Worm (Caenorhabditis elegans) whole organism, young adult: ENCODE measurements around the gene W02H5.2.
"Not testable (repeated sequence)": the region's sequence is repeated elsewhere in the genome, so short reads cannot be mapped to it uniquely, and the experiment has no call there.

Experiments
- B0019.2 ChIP-seq: fragments of 200-800 bp; sonication (Bioruptor generic); conservative IDR thresholded peaks from 2 replicates; pipeline ENCODE4 v1.3.6; 2022; ENCODE audit warnings: missing genetic modification reagents, missing genetic modification characterization, missing compliant biosample characterization
- C17E4.6 ChIP-seq: fragments of 200-800 bp; sonication (Bioruptor generic); IDR thresholded peaks from 2 replicates; pipeline ENCODE4 v1.3.6; 2022; ENCODE audit warnings: missing genetic modification reagents, missing genetic modification characterization, missing compliant biosample characterization
- D2030.7 ChIP-seq: fragments of 200-800 bp; sonication (Bioruptor generic); IDR thresholded peaks from 2 replicates; pipeline ENCODE4 v1.3.6; 2022; ENCODE audit warnings: missing genetic modification reagents, missing genetic modification characterization, missing compliant biosample characterization
- F33H1.4 ChIP-seq: fragments of 200-800 bp; sonication (Bioruptor generic); IDR thresholded peaks from 2 replicates; pipeline ENCODE4 v1.3.6; 2022; ENCODE audit warnings: missing genetic modification reagents, missing genetic modification characterization, missing compliant biosample characterization
- F52B5.7 ChIP-seq: sonication (generic microtip); optimal IDR thresholded peaks from 2 replicates; lab custom pipeline; 2016; ENCODE audit warnings: mild to moderate bottlenecking, missing genetic modification characterization, missing compliant biosample characterization
- K12H6.12 ChIP-seq: fragments of 200-800 bp; sonication (Bioruptor generic); optimal IDR thresholded peaks from 2 replicates; lab custom pipeline; 2018; ENCODE audit warnings: mild to moderate bottlenecking, missing genetic modification characterization, missing compliant biosample characterization
- Y56A3A.18 ChIP-seq: fragments of 200-800 bp; sonication (Bioruptor generic); IDR thresholded peaks from 2 replicates; pipeline ENCODE4 v1.3.6; 2022; ENCODE audit warnings: missing genetic modification reagents, missing genetic modification characterization, missing compliant biosample characterization
- Y79H2A.3 ChIP-seq: fragments of 200-800 bp; sonication (Bioruptor generic); conservative IDR thresholded peaks from 2 replicates; pipeline ENCODE4 v1.3.6; 2022; ENCODE audit warnings: missing genetic modification reagents, missing genetic modification characterization, missing compliant biosample characterization
- Y95B8A.8 ChIP-seq: fragments of 200-800 bp; sonication (Bioruptor generic); IDR thresholded peaks from 2 replicates; pipeline ENCODE4 v1.3.6; 2022; ENCODE audit warnings: missing genetic modification reagents, missing genetic modification characterization, missing compliant biosample characterization
- ZK185.1 ChIP-seq: sonication (generic microtip); optimal IDR thresholded peaks from 2 replicates; lab custom pipeline; 2016; ENCODE audit warnings: mild to moderate bottlenecking, missing genetic modification characterization, missing compliant biosample characterization; ENCODE audit not compliant: poor library complexity, severe bottlenecking
- aptf-2 ChIP-seq: fragments of 200-800 bp; sonication (Bioruptor generic); conservative IDR thresholded peaks from 2 replicates; pipeline ENCODE4 v1.3.6; 2022; ENCODE audit warnings: missing genetic modification reagents, missing genetic modification characterization, missing compliant biosample characterization
- aptf-3 ChIP-seq: fragments of 200-800 bp; sonication (Bioruptor generic); IDR thresholded peaks from 2 replicates; pipeline ENCODE4 v1.3.6; 2022; ENCODE audit warnings: missing genetic modification characterization, missing compliant biosample characterization
- attf-6 ChIP-seq: fragments of 200-800 bp; sonication (Bioruptor generic); IDR thresholded peaks from 2 replicates; pipeline ENCODE4 v1.3.6; 2022; ENCODE audit warnings: missing genetic modification reagents, missing genetic modification characterization, missing compliant biosample characterization
- bed-1 ChIP-seq: fragments of 200-800 bp; sonication (Bioruptor generic); IDR thresholded peaks from 2 replicates; pipeline ENCODE4 v1.3.6; 2022; ENCODE audit warnings: missing genetic modification reagents, missing genetic modification characterization, missing compliant biosample characterization
- ceh-91 ChIP-seq: fragments of 200-800 bp; sonication (Bioruptor generic); IDR thresholded peaks from 2 replicates; pipeline ENCODE4 v1.3.6; 2022; ENCODE audit warnings: missing genetic modification reagents, missing genetic modification characterization, missing compliant biosample characterization
- egrh-3 ChIP-seq: fragments of 200-800 bp; sonication (Bioruptor generic); IDR thresholded peaks from 2 replicates; pipeline ENCODE4 v1.3.6; 2022; ENCODE audit warnings: missing genetic modification reagents, missing genetic modification characterization, missing compliant biosample characterization
- ekl-4 ChIP-seq: fragments of 200-800 bp; sonication (Bioruptor generic); IDR thresholded peaks from 2 replicates; pipeline ENCODE4 v1.3.6; 2022; ENCODE audit warnings: missing genetic modification reagents, missing genetic modification characterization, missing compliant biosample characterization
- ets-4 ChIP-seq: fragments of 200-800 bp; sonication (Bioruptor generic); optimal IDR thresholded peaks from 2 replicates; lab custom pipeline; 2018; ENCODE audit warnings: mild to moderate bottlenecking, missing genetic modification characterization, missing compliant biosample characterization
- hlh-26 ChIP-seq: fragments of 200-800 bp; sonication (Bioruptor generic); conservative IDR thresholded peaks from 2 replicates; pipeline ENCODE4 v1.3.6; 2022; ENCODE audit warnings: missing genetic modification reagents, missing genetic modification characterization, missing compliant biosample characterization
- hmg-1.2 ChIP-seq: fragments of 200-800 bp; sonication (Bioruptor generic); IDR thresholded peaks from 2 replicates; pipeline ENCODE4 v1.3.6; 2022; ENCODE audit warnings: missing genetic modification reagents, missing genetic modification characterization, missing compliant biosample characterization
- hsf-1 ChIP-seq: fragments of 200-800 bp; sonication (Bioruptor generic); IDR thresholded peaks from 2 replicates; pipeline ENCODE4 v1.3.6; 2022; ENCODE audit warnings: missing genetic modification reagents, missing genetic modification characterization, missing compliant biosample characterization
- lin-26 ChIP-seq: fragments of 200-800 bp; sonication (Bioruptor generic); IDR thresholded peaks from 2 replicates; pipeline ENCODE4 v1.3.6; 2022; ENCODE audit warnings: missing genetic modification reagents, missing genetic modification characterization, missing compliant biosample characterization
- lin-54 ChIP-seq: fragments of 200-800 bp; sonication (Bioruptor generic); optimal IDR thresholded peaks from 2 replicates; lab custom pipeline; 2018; ENCODE audit warnings: mild to moderate bottlenecking, missing genetic modification characterization, missing compliant biosample characterization
- madf-6 ChIP-seq: fragments of 200-800 bp; sonication (Bioruptor generic); IDR thresholded peaks from 2 replicates; pipeline ENCODE4 v1.3.6; 2022; ENCODE audit warnings: missing genetic modification reagents, missing genetic modification characterization, missing compliant biosample characterization
- mcd-1 ChIP-seq: fragments of 200-800 bp; sonication (Bioruptor generic); IDR thresholded peaks from 2 replicates; pipeline ENCODE4 v1.3.6; 2022; ENCODE audit warnings: missing genetic modification reagents, missing genetic modification characterization, missing compliant biosample characterization
- mxl-1 ChIP-seq: sonication (generic microtip); optimal IDR thresholded peaks from 2 replicates; lab custom pipeline; 2016; ENCODE audit warnings: missing genetic modification characterization, missing compliant biosample characterization
- nfya-1 ChIP-seq: sonication (generic microtip); optimal IDR thresholded peaks from 2 replicates; lab custom pipeline; 2017; ENCODE audit warnings: antibody characterized with exemption, missing compliant biosample characterization, missing genetic modification characterization, borderline replicate concordance; ENCODE audit not compliant: insufficient read depth
- nfya-2 ChIP-seq: fragments of 200-800 bp; sonication (Bioruptor generic); IDR thresholded peaks from 2 replicates; pipeline ENCODE4 v1.3.6; 2022; ENCODE audit warnings: missing genetic modification reagents, missing genetic modification characterization, missing compliant biosample characterization
- nhr-80 ChIP-seq: sonication (generic microtip); optimal IDR thresholded peaks from 2 replicates; lab custom pipeline; 2016; ENCODE audit warnings: missing genetic modification characterization, missing compliant biosample characterization
- pbrm-1 ChIP-seq: fragments of 200-800 bp; sonication (Bioruptor generic); IDR thresholded peaks from 2 replicates; pipeline ENCODE4 v1.3.6; 2022; ENCODE audit warnings: missing genetic modification reagents, missing genetic modification characterization, missing compliant biosample characterization
- repo-1 ChIP-seq: sonication (generic microtip); optimal IDR thresholded peaks from 2 replicates; lab custom pipeline; 2017; ENCODE audit warnings: mild to moderate bottlenecking, missing genetic modification characterization, missing compliant biosample characterization
- snpc-1.1 ChIP-seq: sonication (generic microtip); optimal IDR thresholded peaks from 2 replicates; lab custom pipeline; 2017; ENCODE audit warnings: missing genetic modification characterization, mild to moderate bottlenecking, missing compliant biosample characterization, antibody characterized with exemption, moderate library complexity, missing genotype, missing genetic modification reagents; ENCODE audit not compliant: insufficient read depth
- snpc-4 ChIP-seq, 5 experiments: fragments of 150-350 bp in 1 of 5; sonication (generic microtip) in 4 of 5; optimal IDR thresholded peaks; 2 replicates each; lab custom pipeline; 2014 to 2018; ENCODE audit warnings: missing genetic modification characterization in 5 of 5, missing biosample characterization in 3 of 5, antibody characterized with exemption in 2 of 5, mild to moderate bottlenecking in 2 of 5, missing compliant biosample characterization in 2 of 5, missing genotype in 2 of 5, moderate library complexity in 2 of 5, missing genetic modification reagents in 1 of 5
- unc-62 ChIP-seq: fragments of 150-350 bp; optimal IDR thresholded peaks from 2 replicates; lab custom pipeline; 2014; ENCODE audit warnings: missing biosample characterization, missing genetic modification reagents, missing genetic modification characterization
- zfh-2 ChIP-seq: fragments of 200-800 bp; sonication (Bioruptor generic); conservative IDR thresholded peaks from 2 replicates; pipeline ENCODE4 v1.3.6; 2022; ENCODE audit warnings: missing genetic modification reagents, missing genetic modification characterization, missing compliant biosample characterization
- zim-3 ChIP-seq: sonication (generic microtip); optimal IDR thresholded peaks from 2 replicates; lab custom pipeline; 2017; ENCODE audit warnings: mild to moderate bottlenecking, missing genetic modification characterization, moderate library complexity, missing compliant biosample characterization
- ztf-25 ChIP-seq: fragments of 200-800 bp; sonication (Bioruptor generic); IDR thresholded peaks from 2 replicates; pipeline ENCODE4 v1.3.6; 2022; ENCODE audit warnings: missing genetic modification reagents, missing genetic modification characterization, missing compliant biosample characterization

The W02H5.2 gene

DNA sequence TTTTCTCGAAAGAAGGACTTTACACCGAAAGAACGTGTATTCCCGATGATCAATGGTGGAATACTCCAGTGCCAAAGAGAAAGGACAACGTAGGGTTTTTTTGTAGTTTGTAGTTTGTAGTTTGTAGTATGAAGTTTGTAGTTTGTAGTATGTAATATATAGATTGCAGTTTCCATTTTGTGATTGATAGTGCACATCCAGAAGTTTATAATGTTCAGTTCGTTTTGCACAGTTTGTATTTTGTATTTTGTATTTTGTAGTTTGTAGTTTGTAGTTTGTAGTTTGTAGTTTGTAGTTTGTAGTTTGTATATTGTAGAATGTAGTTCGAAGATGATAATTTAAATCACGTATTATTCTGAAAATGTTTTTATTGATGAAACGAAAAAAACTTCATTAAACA is 21.6 kb upstream of the W02H5.2 start:
- TF ChIP-seq Y95B8A.8 (GFP tag; lab: Robert Waterston, UW), result no peak
- no peak for TF ChIP-seq ZK185.1 (tag; lab: Kevin White, UChicago)
- no peak for TF ChIP-seq C17E4.6 (GFP tag; lab: Robert Waterston, UW)
- no peak for TF ChIP-seq unc-62 (GFP tag; lab: Kevin White, UChicago)
- no peak for TF ChIP-seq F33H1.4 (GFP tag; lab: Robert Waterston, UW)
- TF ChIP-seq lin-54 (GFP tag; lab: Kevin White, UChicago), result no peak
- TF ChIP-seq ceh-91 (GFP tag; lab: Robert Waterston, UW), result no peak

DNA sequence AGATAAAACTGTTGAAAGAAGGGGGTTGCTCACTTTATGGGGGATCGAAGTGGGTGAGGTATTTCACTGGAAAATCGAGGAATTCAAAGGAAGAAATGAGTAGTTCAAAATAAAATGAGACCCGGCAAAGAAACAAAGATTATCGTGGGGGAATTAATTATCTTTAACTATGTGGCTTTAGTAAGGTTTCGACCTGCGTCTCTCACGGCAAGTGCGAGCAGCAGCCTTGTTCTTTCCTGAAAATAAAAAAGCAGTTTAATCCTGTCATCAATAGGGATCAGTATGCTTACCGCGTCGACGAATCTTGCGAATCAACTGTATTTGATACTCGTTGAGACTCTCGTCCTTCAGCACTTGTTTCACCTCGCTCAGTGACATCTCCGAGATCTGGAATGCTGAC is 17.3 kb upstream of the W02H5.2 start, which contains the start of gene srh-271:
srh-271 (minus strand) TSS at position 101 of the 400 bp plus-strand sequence.
- no peak for TF ChIP-seq nhr-80 (tag; lab: Kevin White, UChicago)

DNA sequence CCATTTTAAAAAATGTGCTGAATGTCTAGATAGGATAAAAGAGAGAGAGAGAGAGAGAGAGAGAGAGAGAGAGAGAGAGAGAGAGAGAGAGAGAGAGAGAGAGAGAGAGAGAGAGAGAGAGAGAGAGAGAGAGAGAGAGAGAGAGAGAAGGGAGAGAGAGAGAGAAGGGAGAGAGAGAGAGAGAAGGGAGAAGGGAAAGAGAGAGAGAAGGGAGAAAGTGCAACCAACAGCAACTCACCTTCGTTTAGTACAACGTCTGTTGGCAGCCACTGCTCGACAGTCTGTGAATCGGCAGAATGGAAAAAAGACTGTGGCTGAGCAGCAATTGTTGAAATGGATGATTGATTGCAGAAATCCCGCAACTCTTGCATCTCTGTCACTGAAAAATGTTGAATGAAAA is 15.4 kb upstream of the W02H5.2 start:
- peak; percentile 58; the same call in 1 of the 2 replicates for TF ChIP-seq zfh-2
- no peak for TF ChIP-seq F52B5.7

DNA sequence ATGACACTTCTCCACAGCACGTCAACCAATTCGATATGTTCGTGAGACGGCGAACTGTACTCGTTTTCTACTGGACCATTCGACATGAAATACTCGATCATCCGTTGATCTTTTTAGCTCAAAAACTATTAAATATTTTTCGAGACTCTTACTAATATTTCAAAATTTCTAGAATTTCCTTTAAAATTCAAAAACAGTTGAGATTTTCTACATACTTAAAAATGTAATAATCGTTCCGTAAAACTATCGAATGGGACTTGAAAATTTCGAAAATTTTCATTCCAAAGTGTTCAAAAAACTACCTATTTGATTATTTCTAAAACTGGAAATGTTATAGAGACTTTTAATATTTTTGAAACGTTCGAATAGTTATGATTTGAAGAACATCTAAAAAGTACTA is 13.8 kb upstream of the W02H5.2 start, which contains the start of gene sknr-1:
sknr-1 (minus strand) TSS at position 101 of the 400 bp plus-strand sequence.
- not testable (repeated sequence) for TF ChIP-seq hlh-26, madf-6, B0019.2

DNA sequence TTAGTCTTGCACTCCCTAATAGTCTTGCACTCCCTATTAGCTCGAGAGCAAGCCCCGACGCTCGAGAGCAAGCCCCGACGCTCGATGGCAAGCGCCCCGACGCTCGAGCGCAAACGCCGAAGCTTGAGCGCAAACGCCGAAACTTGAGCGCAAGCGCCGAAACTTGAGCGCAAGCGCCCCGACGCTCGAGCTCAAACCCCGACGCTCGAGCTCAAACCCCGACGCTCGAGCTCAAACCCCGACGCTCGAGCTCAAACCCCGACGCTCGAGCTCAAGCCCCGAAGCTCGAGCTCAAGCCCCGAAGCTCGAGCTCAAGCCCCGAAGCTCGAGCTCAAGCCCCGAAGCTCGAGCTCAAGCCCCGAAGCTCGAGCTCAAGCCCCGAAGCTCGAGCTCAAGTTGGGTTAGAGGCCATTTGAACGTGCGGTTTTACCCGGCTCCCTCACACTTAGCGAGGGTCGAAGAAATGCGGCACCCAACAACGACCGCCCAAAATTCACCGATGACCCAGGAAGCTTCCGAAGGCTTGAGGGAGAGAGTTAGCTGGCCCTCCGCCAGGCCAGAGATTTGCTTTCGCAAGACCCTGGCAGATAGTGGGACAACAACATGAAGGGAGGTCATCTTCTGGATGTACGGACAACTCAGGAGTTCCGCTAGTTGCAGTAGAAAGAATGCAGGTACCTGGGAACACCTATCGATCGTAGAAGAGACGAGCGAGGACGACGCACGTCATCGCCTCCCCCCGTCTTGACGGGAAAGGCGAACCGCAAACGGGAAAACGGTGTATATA is 4.2 kb upstream of the W02H5.2 start:
- TF ChIP-seq zfh-2, result peak; percentile 80
- peak; percentile 17; the same call in 1 of the 2 replicates for TF ChIP-seq pbrm-1
- TF ChIP-seq hsf-1 (GFP tag; lab: Robert Waterston, UW), result peak; percentile 31; the same call in 1 of the 2 replicates
- TF ChIP-seq mcd-1 (GFP tag; lab: Robert Waterston, UW), result peak; percentile 45; the same call in 1 of the 2 replicates
- TF ChIP-seq madf-6, result peak; percentile 22
- TF ChIP-seq snpc-4 (GFP tag; optimal IDR thresholded peaks at IDR 0.05; lab: Kevin White, UChicago), result not testable (repeated sequence)
- TF ChIP-seq snpc-4 (tag; optimal IDR thresholded peaks at IDR 0.05; lab: Kevin White, UChicago), result peak in 2 of 4 experiments; percentile 19 to 53
- peak; percentile 26; the same call in 1 of the 2 replicates for TF ChIP-seq hmg-1.2 (GFP tag; lab: Robert Waterston, UW)
- peak; percentile 51; the same call in 1 of the 2 replicates for TF ChIP-seq ekl-4 (GFP tag; lab: Robert Waterston, UW)
- peak; percentile 89 for TF ChIP-seq lin-26 (GFP tag; lab: Robert Waterston, UW)
- TF ChIP-seq aptf-2 (GFP tag; lab: Robert Waterston, UW), result peak; percentile 77; the same call in 1 of the 2 replicates
- TF ChIP-seq F33H1.4 (GFP tag; lab: Robert Waterston, UW), result peak; percentile 9; the same call in 1 of the 2 replicates
- peak; percentile 42 for TF ChIP-seq attf-6
- 0 out of 2 replicates have a peak, but pooled peaks have one; percentile 9 for TF ChIP-seq Y56A3A.18 (GFP tag; lab: Robert Waterston, UW)
- 0 out of 2 replicates have a peak, but pooled peaks have one; percentile 6 for TF ChIP-seq ztf-25
- TF ChIP-seq egrh-3 (GFP tag; lab: Robert Waterston, UW), result peak; percentile 99
- TF ChIP-seq aptf-3 (GFP tag; lab: Robert Waterston, UW), result 0 out of 2 replicates have a peak, but pooled peaks have one; percentile 77
- peak; percentile 44 for TF ChIP-seq D2030.7

DNA sequence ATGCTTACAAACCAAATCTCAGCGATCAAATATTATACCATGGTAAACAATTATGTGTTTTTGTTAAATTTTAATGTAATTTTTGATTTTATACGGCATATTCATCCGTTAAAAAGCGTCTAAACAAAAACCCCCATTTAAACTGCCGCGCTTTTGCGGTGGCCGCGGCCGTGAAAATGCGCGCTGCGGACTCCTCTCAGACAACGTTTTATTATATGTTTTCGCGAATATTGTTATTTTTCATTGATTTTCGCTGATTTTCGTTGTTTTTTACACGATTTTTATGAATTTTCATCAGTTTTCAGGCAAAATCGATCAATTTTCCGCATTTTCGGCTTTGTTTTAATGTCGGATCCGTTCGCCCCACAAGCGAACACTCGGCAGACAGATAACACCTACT is 590 bp upstream of the W02H5.2 start, which contains the start of gene W02H5.19:
W02H5.19 (plus strand) TSS at position 346 of the 400 bp plus-strand sequence.
- TF ChIP-seq aptf-2 (GFP tag; lab: Robert Waterston, UW) (no peak), ets-4 (GFP tag; lab: Kevin White, UChicago) (no peak), nfya-1 (tag; lab: Kevin White, UChicago) (no peak), Y79H2A.3 (GFP tag; lab: Robert Waterston, UW) (no peak), lin-54 (GFP tag; lab: Kevin White, UChicago) (peak; percentile 99), nfya-2 (GFP tag; lab: Robert Waterston, UW) (no peak), bed-1 (GFP tag; lab: Robert Waterston, UW) (no peak), mxl-1 (tag; lab: Kevin White, UChicago) (no peak), snpc-1.1 (tag; lab: Kevin White, UChicago) (no peak), repo-1 (tag; lab: Kevin White, UChicago) (no peak), zim-3 (tag; lab: Kevin White, UChicago) (no peak), K12H6.12 (tag; lab: Kevin White, UChicago) (peak; percentile 71)
